Worm (Caenorhabditis elegans): Measurements from ENCODE around the gene Y44A6B.3.

Y44A6B.3 gene

DNA sequence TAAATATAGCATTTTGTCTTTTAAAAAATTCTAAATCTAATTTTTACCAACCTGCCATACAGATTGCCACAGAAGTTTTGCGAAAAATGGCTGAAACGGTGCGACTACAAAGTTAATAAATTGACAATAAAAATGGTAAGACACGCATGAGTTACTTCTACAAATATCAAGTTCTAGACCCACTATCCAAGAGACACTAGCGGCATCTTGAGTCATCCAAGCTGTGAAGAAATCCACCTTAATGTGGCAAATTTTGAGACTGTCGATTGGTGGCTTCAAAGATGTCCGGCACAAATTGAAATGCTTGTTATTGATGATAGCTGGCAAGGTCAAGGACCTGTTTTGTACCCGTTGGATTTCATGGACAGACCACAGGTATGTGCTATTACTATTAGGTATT, 3.9 kb downstream of the Y44A6B.3 start, which contains the start of gene F46B3.16:
Gene F46B3.16 (plus strand): TSS at position 301 of the 400 bp plus-strand sequence.
- TF ChIP-seq flt-1 (GFP tag; IDR thresholded peaks at IDR 0.05): no peak
- TF ChIP-seq ref-1 (GFP tag; conservative IDR thresholded peaks at IDR 0.05): no peak
- no peak for TF ChIP-seq tab-1 (GFP tag; IDR thresholded peaks at IDR 0.05)
- TF ChIP-seq T22C8.4 (GFP tag; IDR thresholded peaks at IDR 0.05): no peak
- no peak for TF ChIP-seq klf-2 (GFP tag; conservative IDR thresholded peaks at IDR 0.05)
- no peak for TF ChIP-seq ztf-29 (GFP tag; IDR thresholded peaks at IDR 0.05)
- no peak for TF ChIP-seq med-1 (GFP tag; optimal IDR thresholded peaks at IDR 0.05; ENCODE audit: insufficient read depth)
- no peak for TF ChIP-seq ztf-23 (GFP tag; IDR thresholded peaks at IDR 0.05)
- no peak for TF ChIP-seq cog-1 (tag; optimal IDR thresholded peaks at IDR 0.05)

ce11 chrV:20633619-20634018, 4.6 kb downstream of the Y44A6B.3 start, which contains the start of gene F46B3.15:
Gene F46B3.15, minus strand, starts transcription at chrV:20633719.
- TF ChIP-seq T22C8.4 (GFP tag; IDR thresholded peaks at IDR 0.05) (no peak), ztf-23 (GFP tag; IDR thresholded peaks at IDR 0.05) (no peak), cog-1 (tag; optimal IDR thresholded peaks at IDR 0.05) (no peak), ztf-29 (GFP tag; IDR thresholded peaks at IDR 0.05) (no peak), ref-1 (GFP tag; conservative IDR thresholded peaks at IDR 0.05) (no peak), flt-1 (GFP tag; IDR thresholded peaks at IDR 0.05) (no peak), med-1 (GFP tag; optimal IDR thresholded peaks at IDR 0.05; ENCODE audit: insufficient read depth) (no peak), klf-2 (GFP tag; conservative IDR thresholded peaks at IDR 0.05) (no peak)

DNA sequence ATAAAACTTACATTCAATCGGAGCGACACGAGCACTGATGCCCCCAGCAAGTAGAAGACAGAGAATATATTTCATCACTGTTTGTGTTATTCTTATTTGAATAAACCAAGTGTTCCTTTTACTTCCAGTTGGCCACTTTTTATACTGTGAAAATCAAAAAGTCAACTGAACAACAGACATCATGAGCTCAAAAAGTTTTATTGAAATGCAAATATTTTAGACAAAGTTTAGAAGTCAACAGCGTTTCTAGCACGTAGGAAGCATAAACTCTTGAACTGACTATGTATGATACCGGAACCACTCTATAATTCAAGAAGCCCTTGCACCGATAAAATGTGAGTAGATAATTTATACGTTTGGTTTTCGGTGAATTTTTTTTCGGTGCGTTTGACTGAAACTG, 7.0 kb downstream of the Y44A6B.3 start, which contains the start of gene F46B3.14:
Gene F46B3.14 (minus strand): TSS at position 101 of the 400 bp plus-strand sequence.
- TF ChIP-seq ztf-23 (GFP tag; IDR thresholded peaks at IDR 0.05) (no peak), med-1 (GFP tag; optimal IDR thresholded peaks at IDR 0.05; ENCODE audit: insufficient read depth) (no peak), ztf-29 (GFP tag; IDR thresholded peaks at IDR 0.05) (no peak), cog-1 (tag; optimal IDR thresholded peaks at IDR 0.05) (no peak), tab-1 (GFP tag; IDR thresholded peaks at IDR 0.05) (no peak), ref-1 (GFP tag; conservative IDR thresholded peaks at IDR 0.05) (no peak), klf-2 (GFP tag; conservative IDR thresholded peaks at IDR 0.05) (no peak)

- TF ChIP-seq klf-2 (GFP tag; conservative IDR thresholded peaks at IDR 0.05) (no peak), ztf-23 (GFP tag; IDR thresholded peaks at IDR 0.05) (no peak), ref-1 (GFP tag; conservative IDR thresholded peaks at IDR 0.05) (no peak), med-1 (GFP tag; optimal IDR thresholded peaks at IDR 0.05; ENCODE audit: insufficient read depth) (no peak), ztf-29 (GFP tag; IDR thresholded peaks at IDR 0.05) (no peak), cog-1 (tag; optimal IDR thresholded peaks at IDR 0.05) (no peak), T22C8.4 (GFP tag; IDR thresholded peaks at IDR 0.05) (no peak), flt-1 (GFP tag; IDR thresholded peaks at IDR 0.05) (no peak), tab-1 (GFP tag; IDR thresholded peaks at IDR 0.05) (no peak)
Measured at ce11 chrV:20626043-20626761, 12.0 kb downstream of the Y44A6B.3 start, which contains the start of the genes F46B3.9 and srz-18. Gene F46B3.9, minus strand, starts transcription at chrV:20626143. Gene srz-18, plus strand, starts transcription at chrV:20626711.

DNA sequence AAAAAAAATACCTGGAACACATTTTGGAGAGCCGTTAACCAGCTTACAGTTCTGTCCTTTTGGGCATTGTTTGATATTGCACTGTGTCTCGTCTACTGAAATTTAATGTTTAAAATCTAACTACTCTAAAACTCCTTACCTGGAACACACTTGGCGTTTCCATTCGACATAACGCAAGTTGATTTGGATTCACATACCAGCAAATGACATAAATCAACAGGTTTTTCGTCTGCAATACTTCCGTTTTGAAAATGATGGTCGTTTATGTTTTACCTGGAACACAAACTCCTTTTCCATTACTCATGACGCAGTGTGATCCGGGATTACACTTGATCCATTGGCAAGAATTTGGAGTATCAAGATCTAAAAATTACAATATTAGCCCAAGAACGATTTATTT, 13.0 kb downstream of the Y44A6B.3 start:
- no peak for TF ChIP-seq klf-2 (GFP tag; conservative IDR thresholded peaks at IDR 0.05)
- no peak for TF ChIP-seq ref-1 (GFP tag; conservative IDR thresholded peaks at IDR 0.05)
- TF ChIP-seq cog-1 (tag; optimal IDR thresholded peaks at IDR 0.05): no peak
- no peak for TF ChIP-seq ztf-29 (GFP tag; IDR thresholded peaks at IDR 0.05)
- no peak for TF ChIP-seq tab-1 (GFP tag; IDR thresholded peaks at IDR 0.05)
- no peak for TF ChIP-seq med-1 (GFP tag; optimal IDR thresholded peaks at IDR 0.05; ENCODE audit: insufficient read depth)
- no peak for TF ChIP-seq T22C8.4 (GFP tag; IDR thresholded peaks at IDR 0.05)
- no peak for TF ChIP-seq flt-1 (GFP tag; IDR thresholded peaks at IDR 0.05)
- no peak for TF ChIP-seq ztf-23 (GFP tag; IDR thresholded peaks at IDR 0.05)

ce11 chrV:20623060-20623459, 15.2 kb downstream of the Y44A6B.3 start, which contains the start of gene F46B3.8:
Gene F46B3.8, minus strand, starts transcription at chrV:20623160.
- TF ChIP-seq ztf-23 (GFP tag; IDR thresholded peaks at IDR 0.05) (no peak), ref-1 (GFP tag; conservative IDR thresholded peaks at IDR 0.05) (no peak)

- TF ChIP-seq flt-1 (GFP tag; IDR thresholded peaks at IDR 0.05): no peak
- TF ChIP-seq tab-1 (GFP tag; IDR thresholded peaks at IDR 0.05): no peak
- TF ChIP-seq ztf-29 (GFP tag; IDR thresholded peaks at IDR 0.05): no peak
- TF ChIP-seq T22C8.4 (GFP tag; IDR thresholded peaks at IDR 0.05): no peak
- TF ChIP-seq med-1 (GFP tag; optimal IDR thresholded peaks at IDR 0.05; ENCODE audit: insufficient read depth): no peak
- TF ChIP-seq klf-2 (GFP tag; conservative IDR thresholded peaks at IDR 0.05): no peak
- TF ChIP-seq cog-1 (tag; optimal IDR thresholded peaks at IDR 0.05): no peak
- TF ChIP-seq ztf-23 (GFP tag; IDR thresholded peaks at IDR 0.05): no peak
- TF ChIP-seq ref-1 (GFP tag; conservative IDR thresholded peaks at IDR 0.05): no peak
Measured at ce11 chrV:20618632-20619031, 19.6 kb downstream of the Y44A6B.3 start, which contains the start of gene F46B3.7. Gene F46B3.7, minus strand, starts transcription at chrV:20618732.

ce11 chrV:20609494-20609893, 28.8 kb downstream of the Y44A6B.3 start, which contains the start of gene grd-2:
Gene grd-2, plus strand, starts transcription at chrV:20609794.
- no peak for TF ChIP-seq flt-1 (GFP tag; IDR thresholded peaks at IDR 0.05)
- TF ChIP-seq klf-2 (GFP tag; conservative IDR thresholded peaks at IDR 0.05): no peak
- no peak for TF ChIP-seq ztf-29 (GFP tag; IDR thresholded peaks at IDR 0.05)
- TF ChIP-seq cog-1 (tag; optimal IDR thresholded peaks at IDR 0.05): no peak
- TF ChIP-seq T22C8.4 (GFP tag; IDR thresholded peaks at IDR 0.05): no peak
- TF ChIP-seq med-1 (GFP tag; optimal IDR thresholded peaks at IDR 0.05; ENCODE audit: insufficient read depth): no peak
- TF ChIP-seq ztf-23 (GFP tag; IDR thresholded peaks at IDR 0.05): no peak
- no peak for TF ChIP-seq tab-1 (GFP tag; IDR thresholded peaks at IDR 0.05)
- no peak for TF ChIP-seq ref-1 (GFP tag; conservative IDR thresholded peaks at IDR 0.05)

- no peak for TF ChIP-seq flt-1 (GFP tag; IDR thresholded peaks at IDR 0.05)
- no peak for TF ChIP-seq cog-1 (tag; optimal IDR thresholded peaks at IDR 0.05)
- no peak for TF ChIP-seq ztf-29 (GFP tag; IDR thresholded peaks at IDR 0.05)
- no peak for TF ChIP-seq klf-2 (GFP tag; conservative IDR thresholded peaks at IDR 0.05)
- no peak for TF ChIP-seq med-1 (GFP tag; optimal IDR thresholded peaks at IDR 0.05; ENCODE audit: insufficient read depth)
- no peak for TF ChIP-seq ref-1 (GFP tag; conservative IDR thresholded peaks at IDR 0.05)
- TF ChIP-seq tab-1 (GFP tag; IDR thresholded peaks at IDR 0.05): no peak
- TF ChIP-seq T22C8.4 (GFP tag; IDR thresholded peaks at IDR 0.05): no peak
- no peak for TF ChIP-seq ztf-23 (GFP tag; IDR thresholded peaks at IDR 0.05)
Measured at ce11 chrV:20608688-20609087, 29.6 kb downstream of the Y44A6B.3 start, which contains the start of gene ttr-12. Gene ttr-12, minus strand, starts transcription at chrV:20608788.
